Worm (Caenorhabditis elegans) whole organism, late embryonic: ENCODE results near the gene R05A10.4.

ENCODE experiments used
- C08G9.2 ChIP-seq: sonication (generic microtip); optimal IDR thresholded peaks from 2 replicates; lab custom pipeline; 2016; ENCODE audit warnings: mild to moderate bottlenecking, missing genetic modification characterization, moderate library complexity, missing compliant biosample characterization
- F13H6.1 ChIP-seq: sonication (generic microtip); optimal IDR thresholded peaks from 2 replicates; lab custom pipeline; 2016; ENCODE audit warnings: missing genetic modification characterization, missing compliant biosample characterization
- K02D7.2 ChIP-seq: sonication (generic microtip); optimal IDR thresholded peaks from 2 replicates; lab custom pipeline; 2017; ENCODE audit warnings: mild to moderate bottlenecking, missing genetic modification characterization, missing compliant biosample characterization
- ceh-14 ChIP-seq: sonication (generic microtip); optimal IDR thresholded peaks from 2 replicates; lab custom pipeline; 2016; ENCODE audit warnings: missing genotype, missing genetic modification characterization, missing compliant biosample characterization
- ceh-18 ChIP-seq: sonication (generic microtip); optimal IDR thresholded peaks from 2 replicates; lab custom pipeline; 2016; ENCODE audit warnings: missing genetic modification characterization, missing compliant biosample characterization
- ceh-2 ChIP-seq: sonication (generic microtip); optimal IDR thresholded peaks from 2 replicates; lab custom pipeline; 2016; ENCODE audit warnings: missing genotype, missing genetic modification characterization, missing compliant biosample characterization
- ceh-24 ChIP-seq: sonication (generic microtip); optimal IDR thresholded peaks from 2 replicates; lab custom pipeline; 2016; ENCODE audit warnings: mild to moderate bottlenecking, missing genetic modification characterization, missing compliant biosample characterization
- ceh-9 ChIP-seq: sonication (generic microtip); optimal IDR thresholded peaks from 2 replicates; lab custom pipeline; 2016; ENCODE audit warnings: mild to moderate bottlenecking, missing genetic modification characterization, inconsistent platforms, missing compliant biosample characterization
- che-1 ChIP-seq: sonication (generic microtip); optimal IDR thresholded peaks from 2 replicates; lab custom pipeline; 2016; ENCODE audit warnings: mild to moderate bottlenecking, missing genetic modification characterization, missing compliant biosample characterization
- dve-1 ChIP-seq: sonication (generic microtip); optimal IDR thresholded peaks from 2 replicates; lab custom pipeline; 2017; ENCODE audit warnings: antibody characterized with exemption, mild to moderate bottlenecking, missing genetic modification characterization, missing compliant biosample characterization
- elt-4 ChIP-seq: sonication (generic microtip); optimal IDR thresholded peaks from 2 replicates; lab custom pipeline; 2016; ENCODE audit warnings: missing genetic modification characterization, missing compliant biosample characterization
- eyg-1 ChIP-seq: sonication (generic microtip); optimal IDR thresholded peaks from 2 replicates; lab custom pipeline; 2016; ENCODE audit warnings: missing genotype, missing genetic modification characterization, missing compliant biosample characterization
- hlh-30 ChIP-seq: sonication (generic microtip); optimal IDR thresholded peaks from 2 replicates; lab custom pipeline; 2017; ENCODE audit warnings: antibody characterized with exemption, missing genetic modification characterization, missing compliant biosample characterization; ENCODE audit not compliant: insufficient read depth
- hlh-6 ChIP-seq: sonication (generic microtip); optimal IDR thresholded peaks from 2 replicates; lab custom pipeline; 2016; ENCODE audit warnings: missing genotype, missing genetic modification characterization, missing compliant biosample characterization
- hlh-8 ChIP-seq: sonication (generic microtip); optimal IDR thresholded peaks from 2 replicates; lab custom pipeline; 2016; ENCODE audit warnings: missing genotype, missing genetic modification characterization, missing compliant biosample characterization
- lim-6 ChIP-seq: sonication (generic microtip); optimal IDR thresholded peaks from 2 replicates; lab custom pipeline; 2016; ENCODE audit warnings: missing genetic modification characterization, missing compliant biosample characterization
- lin-11 ChIP-seq: fragments of 200-800 bp; sonication (Bioruptor generic); optimal IDR thresholded peaks from 2 replicates; lab custom pipeline; 2018; ENCODE audit warnings: mild to moderate bottlenecking, missing genetic modification characterization, missing compliant biosample characterization
- mec-3 ChIP-seq: sonication (generic microtip); optimal IDR thresholded peaks from 2 replicates; lab custom pipeline; 2016; ENCODE audit warnings: borderline replicate concordance, missing genetic modification characterization, missing compliant biosample characterization
- nfya-1 ChIP-seq: sonication (generic microtip); optimal IDR thresholded peaks from 2 replicates; lab custom pipeline; 2017; ENCODE audit warnings: missing genetic modification characterization, mild to moderate bottlenecking, missing compliant biosample characterization, antibody characterized with exemption, moderate library complexity
- nhr-232 ChIP-seq: sonication (generic microtip); optimal IDR thresholded peaks from 2 replicates; lab custom pipeline; 2016; ENCODE audit warnings: missing genetic modification characterization, missing compliant biosample characterization
- pat-9 ChIP-seq: fragments of 200-800 bp; sonication (Bioruptor generic); optimal IDR thresholded peaks from 2 replicates; lab custom pipeline; 2018; ENCODE audit warnings: mild to moderate bottlenecking, missing genetic modification characterization, moderate library complexity, missing compliant biosample characterization
- pha-2 ChIP-seq: sonication (generic microtip); optimal IDR thresholded peaks from 2 replicates; lab custom pipeline; 2017; ENCODE audit warnings: mild to moderate bottlenecking, missing genetic modification characterization, missing compliant biosample characterization
- pha-4 ChIP-seq: fragments of 150-350 bp; optimal IDR thresholded peaks from 2 replicates; lab custom pipeline; 2018; ENCODE audit warnings: missing biosample characterization, missing genetic modification reagents, missing genetic modification characterization
- pros-1 ChIP-seq: fragments of 150-350 bp; optimal IDR thresholded peaks from 2 replicates; lab custom pipeline; 2014; ENCODE audit warnings: missing biosample characterization, missing genetic modification reagents, missing genetic modification characterization
- rnt-1 ChIP-seq: sonication (generic microtip); optimal IDR thresholded peaks from 2 replicates; lab custom pipeline; 2016; ENCODE audit warnings: missing genetic modification characterization, missing compliant biosample characterization
- tbx-2 ChIP-seq: sonication (generic microtip); optimal IDR thresholded peaks from 2 replicates; lab custom pipeline; 2016; ENCODE audit warnings: missing genetic modification characterization, missing compliant biosample characterization
- tbx-7 ChIP-seq: sonication (generic microtip); optimal IDR thresholded peaks from 2 replicates; lab custom pipeline; 2016; ENCODE audit warnings: missing genotype, missing genetic modification characterization, missing compliant biosample characterization
- ttx-3 ChIP-seq: sonication (generic microtip); optimal IDR thresholded peaks from 2 replicates; lab custom pipeline; 2016; ENCODE audit warnings: missing genetic modification reagents, missing genetic modification characterization, missing compliant biosample characterization
- unc-3 ChIP-seq, 2 experiments: fragments of 200-800 bp in 1 of 2; sonication (Bioruptor generic) in 1 of 2; sonication (generic microtip) in 1 of 2; conservative IDR thresholded peaks in 1 of 2; optimal IDR thresholded peaks in 1 of 2; 2 replicates each; pipeline versions ENCODE4 v1.3.6 to Lab custom; 2016 to 2022; ENCODE audit warnings: missing compliant biosample characterization in 2 of 2, missing genetic modification characterization in 2 of 2, missing genetic modification reagents in 1 of 2
- unc-55 ChIP-seq: sonication (generic microtip); optimal IDR thresholded peaks from 2 replicates; lab custom pipeline; 2017; ENCODE audit warnings: missing biosample characterization, missing genetic modification reagents, missing genetic modification characterization
- unc-86 ChIP-seq: sonication (generic microtip); optimal IDR thresholded peaks from 2 replicates; lab custom pipeline; 2016; ENCODE audit warnings: missing genetic modification characterization, missing compliant biosample characterization
- zip-5 ChIP-seq: sonication (generic microtip); optimal IDR thresholded peaks from 2 replicates; lab custom pipeline; 2016; ENCODE audit warnings: missing genetic modification characterization, missing compliant biosample characterization

The R05A10.4 gene

ce11 chrIV:14131770-14132169 is 40.5 kb upstream of the R05A10.4 start, which contains the start of gene srz-59:
Gene srz-59, plus strand, starts transcription at chrIV:14132070.
- TF ChIP-seq dve-1 (tag; lab: Kevin White, UChicago) = no peak
- no peak for TF ChIP-seq nfya-1 (tag; lab: Kevin White, UChicago)
- TF ChIP-seq pha-4 (tag; lab: Kevin White, UChicago) = no peak
- no peak for TF ChIP-seq hlh-8
- TF ChIP-seq pha-2 = no peak
- TF ChIP-seq ceh-18 (tag; lab: Kevin White, UChicago) = no peak
- TF ChIP-seq tbx-2 (tag; lab: Kevin White, UChicago) = no peak
- no peak for TF ChIP-seq nhr-232 (tag; lab: Kevin White, UChicago)
- TF ChIP-seq lim-6 (tag; lab: Kevin White, UChicago) = no peak
- TF ChIP-seq unc-55 (GFP tag; lab: Kevin White, UChicago) = no peak
- TF ChIP-seq ceh-9 = no peak
- TF ChIP-seq ttx-3 (tag; lab: Kevin White, UChicago) = no peak
- TF ChIP-seq mec-3 (tag; lab: Kevin White, UChicago) = no peak
- no peak for TF ChIP-seq ceh-14 (tag; lab: Kevin White, UChicago)
- TF ChIP-seq elt-4 (tag; lab: Kevin White, UChicago) = no peak
- no peak for TF ChIP-seq pros-1

ce11 chrIV:14133400-14133799 is 38.9 kb upstream of the R05A10.4 start:
- TF ChIP-seq ceh-24 (tag; lab: Kevin White, UChicago) (no peak), pat-9 (tag; lab: Kevin White, UChicago) (no peak), nfya-1 (tag; lab: Kevin White, UChicago) (no peak), ttx-3 (tag; lab: Kevin White, UChicago) (no peak), ceh-2 (tag; lab: Kevin White, UChicago) (no peak), F13H6.1 (tag; lab: Kevin White, UChicago) (no peak), hlh-6 (tag; lab: Kevin White, UChicago) (no peak), tbx-7 (tag; lab: Kevin White, UChicago) (no peak)
- TF ChIP-seq, all 69 proteins: peak for 0

ce11 chrIV:14137063-14137462 is 35.2 kb upstream of the R05A10.4 start, which contains the start of gene srz-31:
Gene srz-31, plus strand, starts transcription at chrIV:14137363.
- TF ChIP-seq K02D7.2 (tag; lab: Kevin White, UChicago) (no peak), zip-5 (tag; lab: Kevin White, UChicago) (no peak), lin-11 (tag; lab: Kevin White, UChicago) (no peak), unc-86 (tag; lab: Kevin White, UChicago) (no peak)

DNA sequence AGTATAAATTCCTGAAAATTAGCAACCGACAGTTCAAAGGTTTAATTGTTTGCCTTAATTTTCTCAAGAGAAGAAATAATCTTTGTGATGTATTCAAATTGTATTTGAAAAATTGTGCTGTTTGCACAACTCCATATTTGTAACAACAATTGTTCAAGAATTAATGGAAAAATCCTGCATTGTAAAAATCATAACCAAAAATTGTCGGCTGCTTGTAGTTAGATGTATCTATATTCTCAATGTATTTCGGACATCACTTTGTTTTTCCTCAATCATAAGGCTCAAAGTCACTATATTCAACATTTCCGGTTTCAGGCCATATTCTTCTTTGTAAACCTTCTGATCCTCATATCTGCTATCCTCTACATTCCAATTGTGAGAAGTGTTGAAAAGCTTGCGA is 29.2 kb upstream of the R05A10.4 start:
- TF ChIP-seq ceh-14 (tag; lab: Kevin White, UChicago) (no peak), unc-3 (GFP tag; conservative IDR thresholded peaks at IDR 0.05; lab: Robert Waterston, UW) (no peak), unc-3 (tag; optimal IDR thresholded peaks at IDR 0.05; lab: Kevin White, UChicago) (no peak), rnt-1 (no peak), unc-55 (GFP tag; lab: Kevin White, UChicago) (no peak), K02D7.2 (tag; lab: Kevin White, UChicago) (no peak)

ce11 chrIV:14145594-14145993 is 26.7 kb upstream of the R05A10.4 start, which contains the start of gene oac-37:
Gene oac-37, plus strand, starts transcription at chrIV:14145894.
- no peak for TF ChIP-seq hlh-30 (tag; lab: Kevin White, UChicago)
- no peak for TF ChIP-seq eyg-1
- no peak for TF ChIP-seq ceh-9
- TF ChIP-seq zip-5 (tag; lab: Kevin White, UChicago) = no peak
- no peak for TF ChIP-seq dve-1 (tag; lab: Kevin White, UChicago)
- TF ChIP-seq che-1 (tag; lab: Kevin White, UChicago) = no peak

DNA sequence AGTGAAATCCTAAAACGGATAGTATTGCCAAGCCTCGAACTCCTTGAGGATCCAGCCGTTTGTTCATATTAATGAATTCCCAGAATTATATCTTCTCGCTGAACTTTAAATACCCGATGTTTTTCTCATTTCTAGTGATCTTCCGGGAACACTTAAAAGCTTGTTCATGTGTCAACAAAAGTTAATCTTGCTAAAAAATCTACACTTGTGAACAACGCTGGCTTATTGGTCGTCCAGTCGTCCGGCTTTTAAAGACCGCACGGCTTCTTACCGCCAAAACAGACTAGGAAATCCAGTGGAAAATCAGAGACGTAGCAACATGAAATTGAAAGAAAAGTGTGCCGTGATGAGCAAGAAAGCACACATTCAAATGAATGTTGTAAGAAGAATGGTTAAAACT is 19.0 kb upstream of the R05A10.4 start, which contains the start of gene oac-38:
TSS of gene oac-38 (minus strand) at position 101 of the 400 bp plus-strand sequence.
- no peak for TF ChIP-seq C08G9.2 (tag; lab: Kevin White, UChicago)
